Fruit fly (Drosophila melanogaster) whole organism, prepupa: ENCODE measurements around the gene CG13272.

ENCODE experiments used
- Blimp-1 ChIP-seq: fragments of 200-800 bp; sonication (Bioruptor generic); optimal IDR thresholded peaks from 3 replicates; lab custom pipeline; 2017; ENCODE audit warnings: missing biosample characterization, missing genetic modification characterization, mild to moderate bottlenecking, moderate library complexity, missing genetic modification reagents
- CG11294 ChIP-seq: fragments of 200-800 bp; sonication (Bioruptor generic); IDR thresholded peaks from 2 replicates; pipeline ENCODE4 v1.3.6; 2022; ENCODE audit warnings: missing biosample characterization, missing genetic modification characterization
- CG11762 ChIP-seq: fragments of 200-800 bp; sonication (Bioruptor generic); optimal IDR thresholded peaks from 3 replicates; lab custom pipeline; 2016; ENCODE audit warnings: missing biosample characterization, missing genetic modification characterization; ENCODE audit not compliant: insufficient read depth
- CG15336 ChIP-seq: fragments of 200-800 bp; sonication (Bioruptor generic); IDR thresholded peaks from 2 replicates; pipeline ENCODE4 v1.3.6; 2022; ENCODE audit warnings: missing biosample characterization, missing genetic modification characterization
- CG3032 ChIP-seq: fragments of 200-800 bp; optimal IDR thresholded peaks from 2 replicates; lab custom pipeline; 2019; ENCODE audit warnings: missing biosample characterization, mild to moderate bottlenecking, missing genetic modification characterization, moderate library complexity
- CG34406 ChIP-seq: fragments of 200-800 bp; sonication (Bioruptor generic); optimal IDR thresholded peaks from 3 replicates; lab custom pipeline; 2016; ENCODE audit warnings: missing biosample characterization, missing genetic modification characterization
- CG3919 ChIP-seq: fragments of 200-800 bp; sonication (Bioruptor generic); optimal IDR thresholded peaks from 3 replicates; lab custom pipeline; 2016; ENCODE audit warnings: missing biosample characterization, missing genetic modification characterization
- CG4318 ChIP-seq: fragments of 200-800 bp; sonication (Bioruptor generic); optimal IDR thresholded peaks from 3 replicates; lab custom pipeline; 2017; ENCODE audit warnings: missing biosample characterization, mild to moderate bottlenecking, missing genetic modification characterization
- CG6276 ChIP-seq: fragments of 200-800 bp; sonication (Bioruptor generic); optimal IDR thresholded peaks from 2 replicates; lab custom pipeline; 2017; ENCODE audit warnings: missing biosample characterization, mild to moderate bottlenecking, missing genetic modification characterization
- CG6792 ChIP-seq: fragments of 200-800 bp; sonication (Bioruptor generic); optimal IDR thresholded peaks from 3 replicates; lab custom pipeline; 2016; ENCODE audit warnings: missing biosample characterization, missing genetic modification characterization
- CG6854 ChIP-seq: fragments of 200-800 bp; sonication (Bioruptor generic); optimal IDR thresholded peaks from 2 replicates; lab custom pipeline; 2017; ENCODE audit warnings: missing biosample characterization, mild to moderate bottlenecking, missing genetic modification characterization
- CG7368 ChIP-seq: fragments of 200-800 bp; sonication (Bioruptor generic); optimal IDR thresholded peaks from 3 replicates; lab custom pipeline; 2016; ENCODE audit warnings: missing biosample characterization, missing genetic modification characterization
- CG8319 ChIP-seq: fragments of 200-800 bp; sonication (Bioruptor generic); optimal IDR thresholded peaks from 3 replicates; lab custom pipeline; 2016; ENCODE audit warnings: missing biosample characterization, missing genetic modification characterization
- CG8632 ChIP-seq: fragments of 200-800 bp; sonication (Bioruptor generic); optimal IDR thresholded peaks from 3 replicates; lab custom pipeline; 2016; ENCODE audit warnings: missing biosample characterization, missing genetic modification characterization
- CG9139 ChIP-seq: fragments of 200-800 bp; sonication (Bioruptor generic); optimal IDR thresholded peaks from 3 replicates; lab custom pipeline; 2017; ENCODE audit warnings: missing biosample characterization, mild to moderate bottlenecking, missing genetic modification characterization
- Eip75B ChIP-seq: fragments of 200-800 bp; sonication (Bioruptor generic); optimal IDR thresholded peaks from 3 replicates; lab custom pipeline; 2016; ENCODE audit warnings: missing biosample characterization, missing genetic modification characterization
- Eip93F ChIP-seq: fragments of 200-800 bp; sonication (Bioruptor generic); optimal IDR thresholded peaks from 2 replicates; lab custom pipeline; 2016; ENCODE audit warnings: missing biosample characterization, mild to moderate bottlenecking, missing genetic modification characterization
- Ets96B ChIP-seq: fragments of 200-800 bp; optimal IDR thresholded peaks from 2 replicates; lab custom pipeline; 2019; ENCODE audit warnings: missing biosample characterization, mild to moderate bottlenecking, missing genetic modification characterization, moderate library complexity
- Gug ChIP-seq: fragments of 200-800 bp; sonication (Bioruptor generic); IDR thresholded peaks from 2 replicates; pipeline ENCODE4 v1.3.6; 2022; ENCODE audit warnings: missing biosample characterization, missing genetic modification characterization
- Hr38 ChIP-seq: sonication (Bioruptor generic); optimal IDR thresholded peaks from 2 replicates; lab custom pipeline; 2016; ENCODE audit warnings: missing biosample characterization, missing genetic modification characterization
- Hr39 ChIP-seq: fragments of 200-800 bp; sonication (Bioruptor generic); optimal IDR thresholded peaks from 2 replicates; lab custom pipeline; 2016; ENCODE audit warnings: missing biosample characterization, missing genetic modification characterization
- Hr4 ChIP-seq: fragments of 200-800 bp; sonication (Bioruptor generic); optimal IDR thresholded peaks from 3 replicates; lab custom pipeline; 2016; ENCODE audit warnings: missing biosample characterization, missing genetic modification characterization
- OdsH ChIP-seq: fragments of 200-800 bp; sonication (Bioruptor generic); optimal IDR thresholded peaks from 3 replicates; lab custom pipeline; 2016; ENCODE audit warnings: missing biosample characterization, missing genetic modification characterization
- Sox102F ChIP-seq: fragments of 200-800 bp; sonication (Bioruptor generic); optimal IDR thresholded peaks from 2 replicates; lab custom pipeline; 2016; ENCODE audit warnings: missing biosample characterization, mild to moderate bottlenecking, missing genetic modification characterization
- achi ChIP-seq: fragments of 200-800 bp; sonication (Bioruptor generic); optimal IDR thresholded peaks from 3 replicates; lab custom pipeline; 2016; ENCODE audit warnings: missing biosample characterization, missing genetic modification characterization
- acj6 ChIP-seq: fragments of 200-800 bp; sonication (Bioruptor generic); optimal IDR thresholded peaks from 3 replicates; lab custom pipeline; 2016; ENCODE audit warnings: missing biosample characterization, missing genetic modification characterization
- cyc ChIP-seq: fragments of 200-800 bp; sonication (Bioruptor generic); optimal IDR thresholded peaks from 3 replicates; lab custom pipeline; 2016; ENCODE audit warnings: missing biosample characterization, missing genetic modification characterization
- dac ChIP-seq: fragments of 200-800 bp; sonication (Bioruptor generic); optimal IDR thresholded peaks from 2 replicates; lab custom pipeline; 2017; ENCODE audit warnings: missing biosample characterization, mild to moderate bottlenecking, missing genetic modification characterization
- dsx ChIP-seq: fragments of 200-800 bp; optimal IDR thresholded peaks from 3 replicates; lab custom pipeline; 2019; ENCODE audit warnings: missing biosample characterization, mild to moderate bottlenecking, missing genetic modification characterization, moderate library complexity; ENCODE audit not compliant: poor library complexity, severe bottlenecking
- esn ChIP-seq: fragments of 200-800 bp; sonication (Bioruptor generic); optimal IDR thresholded peaks from 2 replicates; lab custom pipeline; 2016; ENCODE audit warnings: missing biosample characterization, mild to moderate bottlenecking, missing genetic modification characterization, moderate library complexity
- fd85E ChIP-seq: fragments of 200-800 bp; sonication (Bioruptor generic); optimal IDR thresholded peaks from 3 replicates; lab custom pipeline; 2016; ENCODE audit warnings: missing biosample characterization, missing genetic modification characterization
- fkh ChIP-seq: fragments of 200-800 bp; sonication (Bioruptor generic); optimal IDR thresholded peaks from 3 replicates; lab custom pipeline; 2017; ENCODE audit warnings: missing biosample characterization, mild to moderate bottlenecking, missing genetic modification characterization, moderate library complexity
- pdm3 ChIP-seq: fragments of 200-800 bp; sonication (Bioruptor generic); optimal IDR thresholded peaks from 3 replicates; lab custom pipeline; 2016; ENCODE audit warnings: missing biosample characterization, missing genetic modification characterization
- spab ChIP-seq: fragments of 200-800 bp; sonication (Bioruptor generic); optimal IDR thresholded peaks from 2 replicates; lab custom pipeline; 2017; ENCODE audit warnings: missing biosample characterization, mild to moderate bottlenecking, missing genetic modification characterization, missing genetic modification reagents
- ss ChIP-seq, 2 experiments: fragments of 200-800 bp; sonication (Bioruptor generic); optimal IDR thresholded peaks; 2 replicates in 1 of 2; 3 replicates in 1 of 2; lab custom pipeline; 2017 to 2018; ENCODE audit warnings: mild to moderate bottlenecking in 2 of 2, missing biosample characterization in 2 of 2, missing genetic modification characterization in 2 of 2, moderate library complexity in 1 of 2
- svp ChIP-seq: fragments of 200-800 bp; sonication (Bioruptor generic); peaks from one replicate; lab custom pipeline; 2016; ENCODE audit warnings: missing biosample characterization, missing genetic modification characterization
- topi ChIP-seq: fragments of 200-800 bp; sonication (Bioruptor generic); optimal IDR thresholded peaks from 3 replicates; lab custom pipeline; 2016; ENCODE audit warnings: missing biosample characterization, missing genetic modification characterization

CG13272 gene

dm6 chr2L:16843336-16843735, 38.7 kb downstream of the CG13272 start (continued):
- no peak for TF ChIP-seq CG8319
- TF ChIP-seq CG9139 (GFP tag; lab: Kevin White, UChicago) = no peak
- peak; percentile 72 for TF ChIP-seq esn
- TF ChIP-seq spab = no peak
- no peak for TF ChIP-seq CG8632 (GFP tag; lab: Kevin White, UChicago)
- TF ChIP-seq CG34406 (GFP tag; lab: Kevin White, UChicago) = peak; percentile 35
- peak; percentile 48 for TF ChIP-seq CG6276 (GFP tag; lab: Kevin White, UChicago)
- TF ChIP-seq acj6 = peak; percentile 21
- peak; percentile 50; the same call in 1 of the 2 replicates for TF ChIP-seq CG15336 (GFP tag; lab: Robert Waterston, UW)
- TF ChIP-seq Ets96B = no peak
- TF ChIP-seq Hr4 (GFP tag; lab: Kevin White, UChicago) = peak; percentile 24
- TF ChIP-seq CG11294 (GFP tag; lab: Robert Waterston, UW) = no peak
- TF ChIP-seq CG4318 (GFP tag; lab: Kevin White, UChicago) = no peak
- peak; percentile 50 for TF ChIP-seq CG3919 (GFP tag; lab: Kevin White, UChicago)
- TF ChIP-seq Sox102F (GFP tag; lab: Kevin White, UChicago) = peak; percentile 61
- peak; percentile 42 for TF ChIP-seq OdsH (GFP tag; lab: Kevin White, UChicago)
- TF ChIP-seq, all 60 proteins: peak for 30

DNA sequence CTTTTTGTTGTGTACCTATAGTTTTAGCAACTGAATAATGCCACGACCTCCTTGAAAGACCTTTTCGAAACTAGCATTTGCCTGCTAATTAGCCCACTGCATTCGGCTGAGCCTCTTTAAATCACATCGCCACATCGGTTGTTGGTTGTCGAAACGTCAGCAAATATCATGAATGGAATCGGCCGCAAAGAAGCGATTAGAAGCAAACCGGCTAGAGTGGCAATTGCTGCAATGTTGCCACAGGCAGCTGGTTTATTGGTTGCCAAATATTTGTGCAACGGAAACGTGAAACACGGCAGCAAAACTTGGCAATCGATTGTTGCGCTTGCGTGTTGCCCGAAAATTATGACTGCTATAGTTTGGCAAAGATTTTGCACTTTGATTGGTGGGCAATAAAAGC, 40.5 kb downstream of the CG13272 start:
- TF ChIP-seq acj6 = no peak
- TF ChIP-seq fkh = peak; percentile 13
- no peak for TF ChIP-seq Gug
- TF ChIP-seq CG6854 (GFP tag; lab: Kevin White, UChicago) = no peak

DNA sequence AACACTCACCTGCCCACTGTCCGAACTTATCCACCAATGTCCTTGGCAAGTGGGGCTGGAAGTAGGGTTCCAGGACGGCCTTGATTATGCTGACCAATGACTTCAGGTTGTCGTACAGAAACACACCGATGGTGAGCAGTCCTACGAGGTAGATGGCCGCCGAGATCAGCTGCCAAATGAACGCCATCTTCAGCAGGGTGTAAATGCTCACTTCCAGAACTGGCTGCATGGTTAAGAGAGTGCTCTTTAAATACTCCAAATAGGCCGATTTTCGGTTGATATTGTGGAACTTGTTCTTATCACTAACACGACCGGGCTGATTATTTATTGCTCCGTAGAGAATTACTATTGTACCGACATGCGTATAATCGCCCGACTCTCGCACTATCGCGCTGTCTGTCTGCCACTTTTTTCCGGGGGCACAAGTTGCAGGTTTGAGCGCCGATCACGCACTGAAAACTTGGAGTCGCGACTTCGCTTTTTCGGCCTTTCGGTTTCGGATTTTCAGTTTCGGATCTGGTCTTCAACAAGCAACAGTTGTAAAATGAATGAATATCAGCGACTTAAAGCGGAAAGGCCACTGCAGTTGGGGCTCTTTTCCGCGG, 42.2 kb downstream of the CG13272 start:
- TF ChIP-seq achi (GFP tag; lab: Kevin White, UChicago) (no peak), Ets96B (no peak), spab (no peak), CG15336 (GFP tag; lab: Robert Waterston, UW) (peak; percentile 24; the same call in 1 of the 2 replicates), ss (GFP tag; optimal IDR thresholded peaks at IDR 0.05; lab: Kevin White, UChicago) (peak in 1 of 2 experiments; percentile 15)

- TF ChIP-seq Blimp-1 (GFP tag; lab: Kevin White, UChicago) (no peak), Eip93F (GFP tag; lab: Kevin White, UChicago) (no peak), fd85E (GFP tag; lab: Kevin White, UChicago) (no peak), cyc (GFP tag; lab: Kevin White, UChicago) (no peak), CG3032 (tag; lab: Kevin White, UChicago) (no peak), Ets96B (no peak), dsx (peak; percentile 67), pdm3 (no peak)
Measured at dm6 chr2L:16847948-16848347, 43.3 kb downstream of the CG13272 start.

- TF ChIP-seq CG11294 (GFP tag; lab: Robert Waterston, UW) (no peak), Hr39 (GFP tag; lab: Kevin White, UChicago) (no peak), Gug (no peak), topi (GFP tag; lab: Kevin White, UChicago) (no peak), CG8632 (GFP tag; lab: Kevin White, UChicago) (no peak), OdsH (GFP tag; lab: Kevin White, UChicago) (no peak), CG7368 (GFP tag; lab: Kevin White, UChicago) (no peak), acj6 (no peak), svp (GFP tag; lab: Kevin White, UChicago) (no peak), cyc (GFP tag; lab: Kevin White, UChicago) (no peak), Eip75B (GFP tag; lab: Kevin White, UChicago) (no peak), CG11762 (no peak), CG6792 (GFP tag; lab: Kevin White, UChicago) (no peak), dac (no peak), pdm3 (no peak), Hr38 (no peak)
Measured at dm6 chr2L:16848670-16849069, 44.0 kb downstream of the CG13272 start, which contains the start of gene CG13284. Gene CG13284 (minus strand): TSS chr2L:16848716.
